Worm (Caenorhabditis elegans) whole organism, L3 larva: Measurements from ENCODE around the gene C27D6.11.

Experiments
- ceh-82 ChIP-seq: fragments of 150-350 bp; optimal IDR thresholded peaks from 2 replicates; lab custom pipeline; 2014; ENCODE audit warnings: missing biosample characterization, missing genetic modification characterization
- elt-2 ChIP-seq: sonication (generic microtip); optimal IDR thresholded peaks from 2 replicates; lab custom pipeline; 2016; ENCODE audit warnings: missing genetic modification reagents, mild to moderate bottlenecking, missing genetic modification characterization, missing compliant biosample characterization
- lin-15B ChIP-seq: fragments of 150-350 bp; optimal IDR thresholded peaks from 2 replicates; lab custom pipeline; 2014; ENCODE audit warnings: missing biosample characterization, missing genetic modification characterization
- mdl-1 ChIP-seq: fragments of 150-350 bp; optimal IDR thresholded peaks from 2 replicates; lab custom pipeline; 2014; ENCODE audit warnings: missing biosample characterization, missing genetic modification characterization
- nhr-11 ChIP-seq: fragments of 150-350 bp; optimal IDR thresholded peaks from 2 replicates; lab custom pipeline; 2014; ENCODE audit warnings: missing biosample characterization, missing genetic modification characterization
- nhr-23 ChIP-seq: fragments of 150-350 bp; optimal IDR thresholded peaks from 2 replicates; lab custom pipeline; 2014; ENCODE audit warnings: missing biosample characterization, missing genetic modification reagents, missing genetic modification characterization
- pqm-1 ChIP-seq: fragments of 150-350 bp; optimal IDR thresholded peaks from 2 replicates; lab custom pipeline; 2017; ENCODE audit warnings: missing biosample characterization, missing genetic modification characterization, inconsistent platforms
- zag-1 ChIP-seq: fragments of 150-350 bp; optimal IDR thresholded peaks from 2 replicates; lab custom pipeline; 2014; ENCODE audit warnings: missing biosample characterization, missing genetic modification characterization
- ztf-11 ChIP-seq: fragments of 150-350 bp; optimal IDR thresholded peaks from 2 replicates; lab custom pipeline; 2014; ENCODE audit warnings: missing biosample characterization, missing genetic modification characterization

- TF ChIP-seq nhr-11 (no peak), pqm-1 (no peak), elt-2 (tag; lab: Kevin White, UChicago) (no peak), ceh-82 (tag; lab: Kevin White, UChicago) (no peak), lin-15B (tag; lab: Kevin White, UChicago) (no peak), ztf-11 (no peak), nhr-23 (no peak), mdl-1 (tag; lab: Kevin White, UChicago) (no peak), zag-1 (no peak)
Measured at ce11 chrII:5166738-5167137, 5.7 kb upstream of the C27D6.11 start, which contains the start of gene srb-3.
